Worm (Caenorhabditis elegans): ENCODE measurements around the gene C44B12.6.

DNA sequence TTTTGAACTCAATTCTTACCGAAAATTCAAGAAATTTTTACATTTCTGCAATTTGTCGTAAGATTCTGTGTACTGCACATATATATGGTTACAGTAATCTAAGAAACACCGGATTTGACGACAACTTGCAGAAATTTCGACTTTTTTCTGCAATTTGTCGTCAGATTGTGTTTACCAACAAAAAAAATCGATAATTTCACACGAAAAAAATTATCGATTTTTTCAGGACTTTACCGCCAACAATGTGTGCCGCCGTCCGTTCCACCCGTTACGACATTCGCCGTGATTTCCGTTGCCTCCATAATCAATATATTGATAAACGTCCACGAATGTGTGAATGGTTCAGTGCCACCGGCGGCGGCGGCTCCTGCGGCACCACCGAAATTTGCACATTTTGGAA, 37.9 kb upstream of the C44B12.6 start:
- TF ChIP-seq klf-2 (GFP tag; conservative IDR thresholded peaks at IDR 0.05) (no peak), flt-1 (GFP tag; IDR thresholded peaks at IDR 0.05) (no peak), tab-1 (GFP tag; IDR thresholded peaks at IDR 0.05) (no peak), ref-1 (GFP tag; conservative IDR thresholded peaks at IDR 0.05) (no peak), ztf-29 (GFP tag; IDR thresholded peaks at IDR 0.05) (no peak), T22C8.4 (GFP tag; IDR thresholded peaks at IDR 0.05) (peak; percentile 73), cog-1 (tag; optimal IDR thresholded peaks at IDR 0.05) (no peak)

Data from whole organism, midembryonic.